Fruit fly (Drosophila melanogaster): ENCODE measurements around the gene rpk.
A peak's percentile ranks its signal among the peaks of the same experiment; 100 is the strongest.

Gene rpk

DNA sequence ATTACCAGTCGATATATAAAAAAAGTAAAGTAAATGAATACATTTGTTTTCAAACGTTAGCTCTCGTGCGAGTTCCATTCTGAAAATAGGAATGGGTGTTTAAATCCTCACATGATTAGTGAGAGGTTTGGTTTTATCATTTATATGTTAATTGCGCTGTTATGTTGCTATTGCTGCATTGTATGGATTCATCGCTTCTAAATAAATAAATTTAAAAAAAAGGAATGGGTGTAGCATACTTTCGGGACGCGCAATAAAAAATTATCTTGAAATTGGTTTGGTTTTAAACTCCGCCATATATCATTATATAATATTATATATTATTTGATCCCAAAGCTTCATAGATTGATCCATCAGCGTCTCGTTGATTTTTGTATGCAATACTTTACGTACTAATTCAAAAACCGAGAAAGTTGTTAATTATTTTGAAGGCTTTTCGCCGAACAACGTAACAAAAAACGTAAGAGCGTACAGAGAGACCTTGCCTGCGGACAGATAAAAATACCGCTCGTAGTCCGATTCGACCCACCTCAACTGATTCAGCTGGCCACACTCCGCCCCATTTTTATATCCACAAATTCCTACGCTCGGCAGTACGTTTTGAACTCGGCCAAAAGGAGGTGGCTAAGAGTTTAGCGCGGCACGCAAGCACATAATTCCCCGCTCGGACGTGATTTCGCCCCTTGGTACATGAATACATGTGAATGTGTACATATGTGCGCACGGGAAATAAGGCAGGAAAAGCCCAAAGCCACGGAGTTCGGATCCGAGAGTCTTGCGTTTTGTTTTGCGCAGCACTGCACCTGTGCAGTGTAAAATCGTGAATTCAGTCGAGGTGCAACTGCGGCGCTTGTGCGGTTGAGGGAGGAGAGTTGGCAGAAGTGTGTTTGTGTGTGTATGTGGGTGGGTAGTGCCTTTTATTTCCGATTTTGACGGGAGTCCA lies 13.5 kb downstream of the rpk start, which contains the start of gene smash (continued):
- peak; percentile 46; the same call in 1 of the 4 replicates for TF ChIP-seq Gug (GFP tag; IDR thresholded peaks at IDR 0.05)
- peak; percentile 98 for TF ChIP-seq sd (tag; optimal IDR thresholded peaks at IDR 0.05)
- TF ChIP-seq CG17186 (GFP tag; optimal IDR thresholded peaks at IDR 0.05), result no peak
- TF ChIP-seq Antp (GFP tag; optimal IDR thresholded peaks at IDR 0.05), result peak; percentile 27
- TF ChIP-seq sc (optimal IDR thresholded peaks at IDR 0.05), result no peak
- no peak for TF ChIP-seq sc (GFP tag; optimal IDR thresholded peaks at IDR 0.05)
- TF ChIP-seq Dek (tag; optimal IDR thresholded peaks at IDR 0.05), result no peak
- no peak for TF ChIP-seq zf30C (GFP tag; optimal IDR thresholded peaks at IDR 0.05)
- no peak for TF ChIP-seq CG8765 (GFP tag; IDR thresholded peaks at IDR 0.05)
- TF ChIP-seq CG7928 (GFP tag; optimal IDR thresholded peaks at IDR 0.05), result no peak
- peak; percentile 32 for TF ChIP-seq ERR (GFP tag; optimal IDR thresholded peaks at IDR 0.05)
- TF ChIP-seq onecut (GFP tag; IDR thresholded peaks at IDR 0.05), result peak; percentile 7
- no peak for TF ChIP-seq Spps (tag; optimal IDR thresholded peaks at IDR 0.05)
- TF ChIP-seq trh (GFP tag; optimal IDR thresholded peaks at IDR 0.05), result no peak
- no peak for TF ChIP-seq NC2α (GFP tag; optimal IDR thresholded peaks at IDR 0.05)
- no peak for TF ChIP-seq D19A (tag; optimal IDR thresholded peaks at IDR 0.05)
- TF ChIP-seq Atf3 (GFP tag; optimal IDR thresholded peaks at IDR 0.05), result no peak
- TF ChIP-seq chn (GFP tag; optimal IDR thresholded peaks at IDR 0.05), result peak; percentile 51
- TF ChIP-seq CG11456 (GFP tag; IDR thresholded peaks at IDR 0.05), result peak; percentile 77; the same call in 2 of the 3 replicates
- TF ChIP-seq CG9727 (GFP tag; optimal IDR thresholded peaks at IDR 0.05), result peak; percentile 28
- TF ChIP-seq crp (GFP tag; optimal IDR thresholded peaks at IDR 0.05), result no peak
- peak; percentile 8; the same call in 1 of the 2 replicates for TF ChIP-seq CG17612 (GFP tag; IDR thresholded peaks at IDR 0.05)
- no peak; the same call in 2 of the 3 replicates for TF ChIP-seq knrl (GFP tag; IDR thresholded peaks at IDR 0.05; ENCODE audit: partially characterized antibody)
- TF ChIP-seq B-H1 (GFP tag; IDR thresholded peaks at IDR 0.05), result no peak
- peak; percentile 89 for TF ChIP-seq ash1 (GFP tag; optimal IDR thresholded peaks at IDR 0.05)
- peak; percentile 38 for TF ChIP-seq tap (tag; optimal IDR thresholded peaks at IDR 0.05)
- TF ChIP-seq tll (GFP tag; optimal IDR thresholded peaks at IDR 0.05), result no peak
- no peak for TF ChIP-seq ssp (GFP tag; IDR thresholded peaks at IDR 0.05)
- no peak for TF ChIP-seq Hand (GFP tag; optimal IDR thresholded peaks at IDR 0.05)
- peak; percentile 76 for TF ChIP-seq CG16779 (GFP tag; IDR thresholded peaks at IDR 0.05)
- peak; percentile 76 for TF ChIP-seq NFAT (GFP tag; IDR thresholded peaks at IDR 0.05)
- peak; percentile 25 for TF ChIP-seq CG17912 (GFP tag; optimal IDR thresholded peaks at IDR 0.05)
- TF ChIP-seq CG15269 (tag; optimal IDR thresholded peaks at IDR 0.05), result peak; percentile 38
- peak; percentile 95 for TF ChIP-seq CG9797 (GFP tag; optimal IDR thresholded peaks at IDR 0.05)
- TF ChIP-seq HLH3B (GFP tag; IDR thresholded peaks at IDR 0.05), result peak; percentile 63; the same call in 1 of the 2 replicates
- TF ChIP-seq TFAM (GFP tag; optimal IDR thresholded peaks at IDR 0.05), result no peak
- peak; percentile 14 for TF ChIP-seq HHEX (GFP tag; optimal IDR thresholded peaks at IDR 0.05)
- peak; percentile 67 for TF ChIP-seq bbx (GFP tag; IDR thresholded peaks at IDR 0.05; ENCODE audit: partially characterized antibody)
- peak; percentile 10 for TF ChIP-seq CG15011 (GFP tag; optimal IDR thresholded peaks at IDR 0.05)
- peak; percentile 58 for TF ChIP-seq nmo (GFP tag; optimal IDR thresholded peaks at IDR 0.05)
- peak; percentile 30 for TF ChIP-seq NC2β (GFP tag; optimal IDR thresholded peaks at IDR 0.05)
- TF ChIP-seq her (GFP tag; optimal IDR thresholded peaks at IDR 0.05), result peak; percentile 65
- TF ChIP-seq CG31224 (GFP tag; IDR thresholded peaks at IDR 0.05), result peak; percentile 27; the same call in 1 of the 2 replicates
- TF ChIP-seq CG10274 (GFP tag; optimal IDR thresholded peaks at IDR 0.05), result peak; percentile 6
- no peak for TF ChIP-seq Sox100B (GFP tag; optimal IDR thresholded peaks at IDR 0.05)
- 0 out of 2 replicates have a peak, but pooled peaks have one; percentile 9 for TF ChIP-seq CG10366 (GFP tag; IDR thresholded peaks at IDR 0.05)
- TF ChIP-seq CG13894 (tag; optimal IDR thresholded peaks at IDR 0.05), result peak; percentile 69
- peak; percentile 62 for TF ChIP-seq CHES-1-like (GFP tag; optimal IDR thresholded peaks at IDR 0.05)
